Worm (Caenorhabditis elegans): ENCODE measurements around the gene F55D1.1.

Gene F55D1.1

DNA sequence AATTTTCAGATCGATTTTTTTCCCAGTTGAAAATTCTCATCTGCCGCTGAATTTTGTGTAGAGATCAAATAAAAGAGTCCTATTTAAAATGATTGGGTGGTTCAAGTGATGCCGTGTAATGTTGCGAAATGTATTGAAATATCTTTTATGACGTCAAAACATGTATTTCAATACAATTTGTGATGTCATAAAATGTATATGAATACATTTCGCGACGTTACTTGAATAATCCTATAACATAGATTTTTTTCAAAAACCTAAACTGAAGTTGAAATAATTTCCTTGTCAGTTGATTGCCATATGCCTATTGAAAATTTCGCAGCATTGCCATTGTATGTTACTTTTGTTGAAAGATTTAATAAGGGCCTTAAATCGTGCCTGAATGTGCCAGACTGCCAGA, at the start of gene F55D1.1:
TSS of gene F55D1.1 (plus strand) at position 301 of the 400 bp plus-strand sequence.
- TF ChIP-seq Y116A8C.19 (tag; optimal IDR thresholded peaks at IDR 0.05; ENCODE audit: borderline replicate concordance): no peak
- TF ChIP-seq ceh-63 (GFP tag; optimal IDR thresholded peaks at IDR 0.05): no peak
- no peak for TF ChIP-seq unc-130 (tag; optimal IDR thresholded peaks at IDR 0.05)
- TF ChIP-seq alr-1 (tag; optimal IDR thresholded peaks at IDR 0.05; ENCODE audit: borderline replicate concordance): no peak
- no peak for TF ChIP-seq ces-1 (GFP tag; optimal IDR thresholded peaks at IDR 0.05)
- TF ChIP-seq unc-62 (GFP tag; optimal IDR thresholded peaks at IDR 0.05): no peak
- TF ChIP-seq ets-5 (GFP tag; IDR thresholded peaks at IDR 0.05): no peak
- no peak for TF ChIP-seq mdl-1 (tag; optimal IDR thresholded peaks at IDR 0.05)
- TF ChIP-seq nhr-47 (tag; optimal IDR thresholded peaks at IDR 0.05): no peak
- no peak for TF ChIP-seq efl-3 (GFP tag; optimal IDR thresholded peaks at IDR 0.05)
- no peak for TF ChIP-seq snpc-4 (tag; optimal IDR thresholded peaks at IDR 0.05)
- TF ChIP-seq nhr-237 (tag; optimal IDR thresholded peaks at IDR 0.05): no peak
- no peak for TF ChIP-seq zip-4 (GFP tag; optimal IDR thresholded peaks at IDR 0.05)
- TF ChIP-seq hlh-17 (GFP tag; optimal IDR thresholded peaks at IDR 0.05; ENCODE audit: borderline replicate concordance): no peak
- TF ChIP-seq nhr-19 (GFP tag; conservative IDR thresholded peaks at IDR 0.05): no peak

ce11 chrX:5444863-5445262, 44.8 kb upstream of the F55D1.1 start, which contains the start of gene itm-2:
Gene itm-2, plus strand, starts transcription at chrX:5445163.
- TF ChIP-seq efl-1 (optimal IDR thresholded peaks at IDR 0.05) (no peak), efl-1 (GFP tag; optimal IDR thresholded peaks at IDR 0.05 in 1 of 2) (peak in 1 of 2 experiments; percentile 34), unc-86 (tag; optimal IDR thresholded peaks at IDR 0.05) (no peak)

ce11 chrX:5447381-5447780, 42.3 kb upstream of the F55D1.1 start:
- no peak for TF ChIP-seq egl-13 (tag; optimal IDR thresholded peaks at IDR 0.05)
- no peak for TF ChIP-seq nhr-84 (tag; optimal IDR thresholded peaks at IDR 0.05)
- TF ChIP-seq lsy-2 (tag; optimal IDR thresholded peaks at IDR 0.05): no peak
- no peak for TF ChIP-seq dsc-1 (tag; optimal IDR thresholded peaks at IDR 0.05)
- no peak for TF ChIP-seq vab-15 (tag; optimal IDR thresholded peaks at IDR 0.05)
- TF ChIP-seq snpc-4 (tag; optimal IDR thresholded peaks at IDR 0.05): no peak
- no peak for TF ChIP-seq C04F5.9 (tag; optimal IDR thresholded peaks at IDR 0.05)
- TF ChIP-seq nhr-28 (tag; optimal IDR thresholded peaks at IDR 0.05): no peak
- no peak for TF ChIP-seq sup-37 (GFP tag; optimal IDR thresholded peaks at IDR 0.05)
- TF ChIP-seq blmp-1 (tag; optimal IDR thresholded peaks at IDR 0.05): no peak
- TF ChIP-seq rnt-1 (tag; optimal IDR thresholded peaks at IDR 0.05): no peak

- TF ChIP-seq vab-15 (tag; optimal IDR thresholded peaks at IDR 0.05) (no peak), hpl-2 (GFP tag; optimal IDR thresholded peaks at IDR 0.05) (no peak), aha-1 (tag; optimal IDR thresholded peaks at IDR 0.05) (no peak), jun-1 (tag; optimal IDR thresholded peaks at IDR 0.05) (no peak), elt-3 (tag; optimal IDR thresholded peaks at IDR 0.05) (no peak), nhr-11 (tag; optimal IDR thresholded peaks at IDR 0.05) (no peak), isw-1 (GFP tag; IDR thresholded peaks at IDR 0.05) (no peak), alr-1 (tag; optimal IDR thresholded peaks at IDR 0.05; ENCODE audit: borderline replicate concordance) (no peak), lsy-2 (tag; optimal IDR thresholded peaks at IDR 0.05) (no peak), sptf-1 (tag; optimal IDR thresholded peaks at IDR 0.05) (no peak), irx-1 (tag; optimal IDR thresholded peaks at IDR 0.05) (no peak), snpc-4 (tag; optimal IDR thresholded peaks at IDR 0.05) (no peak), nhr-28 (tag; optimal IDR thresholded peaks at IDR 0.05) (no peak), fos-1 (tag; optimal IDR thresholded peaks at IDR 0.05) (no peak), swsn-7 (tag; optimal IDR thresholded peaks at IDR 0.05) (no peak), ceh-8 (GFP tag; optimal IDR thresholded peaks at IDR 0.05) (no peak), dpl-1 (GFP tag; optimal IDR thresholded peaks at IDR 0.05) (no peak)
Observed at ce11 chrX:5447941-5448340, 41.7 kb upstream of the F55D1.1 start, which contains the start of gene C25F6.8. Gene C25F6.8, plus strand, starts transcription at chrX:5448241.
